Worm (Caenorhabditis elegans): ENCODE measurements around the gene R11D1.1.

R11D1.1 gene

ce11 chrV:12701613-12702012 lies 2.6 kb upstream of the R11D1.1 start:
- TF ChIP-seq nhr-27 (tag; optimal IDR thresholded peaks at IDR 0.05) = no peak
- no peak for TF ChIP-seq bed-2 (GFP tag; IDR thresholded peaks at IDR 0.05)
- TF ChIP-seq F39B2.1 (GFP tag; IDR thresholded peaks at IDR 0.05) = no peak
- TF ChIP-seq attf-3 (GFP tag; conservative IDR thresholded peaks at IDR 0.05) = no peak
- TF ChIP-seq aptf-2 (GFP tag; conservative IDR thresholded peaks at IDR 0.05) = no peak
- TF ChIP-seq ccch-3 (GFP tag; optimal IDR thresholded peaks at IDR 0.05) = no peak
- no peak for TF ChIP-seq K11D2.4 (GFP tag; IDR thresholded peaks at IDR 0.05)
- TF ChIP-seq lir-1 (GFP tag; conservative IDR thresholded peaks at IDR 0.05) = no peak
- TF ChIP-seq dpff-1 (tag; optimal IDR thresholded peaks at IDR 0.05) = no peak

ce11 chrV:12706511-12706910 lies 2.3 kb downstream of the R11D1.1 start:
- no peak for TF ChIP-seq K12H6.12 (tag; optimal IDR thresholded peaks at IDR 0.05)
- TF ChIP-seq K11D2.4 (GFP tag; IDR thresholded peaks at IDR 0.05) = no peak
- no peak for TF ChIP-seq lsl-1 (GFP tag; optimal IDR thresholded peaks at IDR 0.05)
- TF ChIP-seq B0336.3 (GFP tag; IDR thresholded peaks at IDR 0.05) = no peak
- no peak for TF ChIP-seq akir-1 (GFP tag; optimal IDR thresholded peaks at IDR 0.05)
- no peak for TF ChIP-seq egrh-3 (GFP tag; IDR thresholded peaks at IDR 0.05)
- no peak for TF ChIP-seq snpc-1.3 (tag; optimal IDR thresholded peaks at IDR 0.05; ENCODE audit: insufficient read depth)
- TF ChIP-seq tlf-1 (GFP tag; optimal IDR thresholded peaks at IDR 0.05) = no peak
- no peak for TF ChIP-seq dox-1 (GFP tag; IDR thresholded peaks at IDR 0.05)
- no peak for TF ChIP-seq attf-3 (GFP tag; conservative IDR thresholded peaks at IDR 0.05)

ce11 chrV:12708305-12708704 lies 4.1 kb downstream of the R11D1.1 start, which contains the start of gene R11D1.2:
R11D1.2 (plus strand) TSS chrV:12708605.
- TF ChIP-seq F55B11.4 (tag; optimal IDR thresholded peaks at IDR 0.05; ENCODE audit: borderline replicate concordance, insufficient read depth) = no peak
- TF ChIP-seq mxl-1 (tag; optimal IDR thresholded peaks at IDR 0.05) = no peak
- TF ChIP-seq ets-4 (GFP tag; optimal IDR thresholded peaks at IDR 0.05) = no peak
- no peak for TF ChIP-seq egl-44 (GFP tag; IDR thresholded peaks at IDR 0.05)
- TF ChIP-seq ztf-22 (GFP tag; optimal IDR thresholded peaks at IDR 0.05) = no peak
- TF ChIP-seq F49E8.2 (tag; optimal IDR thresholded peaks at IDR 0.05; ENCODE audit: insufficient read depth) = no peak
- TF ChIP-seq B0019.2 (GFP tag; conservative IDR thresholded peaks at IDR 0.05) = no peak
- no peak for TF ChIP-seq ekl-4 (GFP tag; IDR thresholded peaks at IDR 0.05)
- TF ChIP-seq lsl-1 (GFP tag; optimal IDR thresholded peaks at IDR 0.05) = no peak
- TF ChIP-seq T26A5.8 (tag; optimal IDR thresholded peaks at IDR 0.05) = no peak
- no peak for TF ChIP-seq hrde-1 (tag; optimal IDR thresholded peaks at IDR 0.05; ENCODE audit: borderline replicate concordance)
- TF ChIP-seq xnd-1 (tag; optimal IDR thresholded peaks at IDR 0.05) = no peak
- no peak for TF ChIP-seq nhr-27 (tag; optimal IDR thresholded peaks at IDR 0.05)
- no peak for TF ChIP-seq sptf-2 (GFP tag; optimal IDR thresholded peaks at IDR 0.05)
- TF ChIP-seq snpc-4 (GFP tag; optimal IDR thresholded peaks at IDR 0.05) = no peak
- TF ChIP-seq snpc-4 (tag; optimal IDR thresholded peaks at IDR 0.05) = no peak
- no peak for TF ChIP-seq hmg-1.2 (GFP tag; IDR thresholded peaks at IDR 0.05)
- no peak for TF ChIP-seq lin-35 (GFP tag; optimal IDR thresholded peaks at IDR 0.05)
- TF ChIP-seq ama-1 (optimal IDR thresholded peaks at IDR 0.05) = no peak
- no peak for TF ChIP-seq ama-1 (GFP tag; optimal IDR thresholded peaks at IDR 0.05)
- no peak for TF ChIP-seq cebp-1 (GFP tag; IDR thresholded peaks at IDR 0.05)
- TF ChIP-seq cebp-1 (tag; optimal IDR thresholded peaks at IDR 0.05) = no peak
